Worm (Caenorhabditis elegans): ENCODE results near the gene txt-6.

- TF ChIP-seq unc-55 (GFP tag; optimal IDR thresholded peaks at IDR 0.05), result no peak
- no peak for TF ChIP-seq lin-39 (tag; optimal IDR thresholded peaks at IDR 0.05)
- TF ChIP-seq nhr-237 (tag; optimal IDR thresholded peaks at IDR 0.05), result no peak
- no peak for TF ChIP-seq Y55F3AM.14 (GFP tag; optimal IDR thresholded peaks at IDR 0.05)
- no peak for TF ChIP-seq ztf-11 (tag; optimal IDR thresholded peaks at IDR 0.05)
- no peak for TF ChIP-seq nhr-11 (tag; optimal IDR thresholded peaks at IDR 0.05)
- no peak for TF ChIP-seq aly-2 (tag; optimal IDR thresholded peaks at IDR 0.05)
- no peak for TF ChIP-seq gmeb-1 (tag; optimal IDR thresholded peaks at IDR 0.05)
These were observed 47.0 kb downstream of the txt-6 start, which contains the start of gene Y61A9LA.7 for ce11 chrV:4559701-4560100.

Data from whole organism, L2 larva.